Worm (Caenorhabditis elegans) whole organism, young adult: Measurements from ENCODE around the gene mrps-18A.
A peak's percentile ranks its signal among the peaks of the same experiment; 100 is the strongest.

Source experiments
- B0019.2 ChIP-seq: fragments of 200-800 bp; sonication (Bioruptor generic); conservative IDR thresholded peaks from 2 replicates; pipeline ENCODE4 v1.3.6; 2022; ENCODE audit warnings: missing genetic modification reagents, missing genetic modification characterization, missing compliant biosample characterization
- B0261.1 ChIP-seq: sonication (generic microtip); optimal IDR thresholded peaks from 2 replicates; lab custom pipeline; 2016; ENCODE audit warnings: mild to moderate bottlenecking, missing genetic modification characterization, moderate library complexity, missing compliant biosample characterization
- B0336.3 ChIP-seq: fragments of 200-800 bp; sonication (Bioruptor generic); IDR thresholded peaks from 2 replicates; pipeline ENCODE4 v1.3.6; 2022; ENCODE audit warnings: missing genetic modification characterization, missing compliant biosample characterization
- F10E7.11 ChIP-seq: sonication (generic microtip); optimal IDR thresholded peaks from 2 replicates; lab custom pipeline; 2017; ENCODE audit warnings: mild to moderate bottlenecking, missing genetic modification characterization, moderate library complexity, missing compliant biosample characterization
- F22D6.2 ChIP-seq: sonication (generic microtip); optimal IDR thresholded peaks from 2 replicates; lab custom pipeline; 2016; ENCODE audit warnings: mild to moderate bottlenecking, missing genetic modification characterization, missing compliant biosample characterization
- F52B5.7 ChIP-seq: sonication (generic microtip); optimal IDR thresholded peaks from 2 replicates; lab custom pipeline; 2016; ENCODE audit warnings: mild to moderate bottlenecking, missing genetic modification characterization, missing compliant biosample characterization
- F55B11.4 ChIP-seq: sonication (generic microtip); optimal IDR thresholded peaks from 2 replicates; lab custom pipeline; 2016; ENCODE audit warnings: missing compliant biosample characterization, missing genetic modification characterization, borderline replicate concordance; ENCODE audit not compliant: insufficient read depth
- F57C9.4 ChIP-seq: sonication (generic microtip); optimal IDR thresholded peaks from 2 replicates; lab custom pipeline; 2017; ENCODE audit warnings: mild to moderate bottlenecking, missing genetic modification characterization, missing compliant biosample characterization
- K11D2.4 ChIP-seq: fragments of 200-800 bp; sonication (Bioruptor generic); IDR thresholded peaks from 2 replicates; pipeline ENCODE4 v1.3.6; 2022; ENCODE audit warnings: missing genetic modification reagents, missing genetic modification characterization, missing compliant biosample characterization
- T07F8.4 ChIP-seq: sonication (generic microtip); optimal IDR thresholded peaks from 2 replicates; lab custom pipeline; 2016; ENCODE audit warnings: mild to moderate bottlenecking, missing genetic modification characterization, moderate library complexity, missing compliant biosample characterization
- Y53G8AR.9 ChIP-seq: fragments of 200-800 bp; sonication (Bioruptor generic); conservative IDR thresholded peaks from 2 replicates; pipeline ENCODE4 v1.3.6; 2022; ENCODE audit warnings: missing genetic modification reagents, missing genetic modification characterization, missing compliant biosample characterization
- Y56A3A.18 ChIP-seq: fragments of 200-800 bp; sonication (Bioruptor generic); IDR thresholded peaks from 2 replicates; pipeline ENCODE4 v1.3.6; 2022; ENCODE audit warnings: missing genetic modification reagents, missing genetic modification characterization, missing compliant biosample characterization
- Y79H2A.3 ChIP-seq: fragments of 200-800 bp; sonication (Bioruptor generic); conservative IDR thresholded peaks from 2 replicates; pipeline ENCODE4 v1.3.6; 2022; ENCODE audit warnings: missing genetic modification reagents, missing genetic modification characterization, missing compliant biosample characterization
- Y95B8A.8 ChIP-seq: fragments of 200-800 bp; sonication (Bioruptor generic); IDR thresholded peaks from 2 replicates; pipeline ENCODE4 v1.3.6; 2022; ENCODE audit warnings: missing genetic modification reagents, missing genetic modification characterization, missing compliant biosample characterization
- atf-7 ChIP-seq: sonication (generic microtip); optimal IDR thresholded peaks from 2 replicates; lab custom pipeline; 2017; ENCODE audit warnings: mild to moderate bottlenecking, missing genetic modification characterization, missing compliant biosample characterization
- attf-5 ChIP-seq: fragments of 200-800 bp; sonication (Bioruptor generic); optimal IDR thresholded peaks from 2 replicates; lab custom pipeline; 2018; ENCODE audit warnings: mild to moderate bottlenecking, missing genetic modification characterization, missing compliant biosample characterization
- bed-2 ChIP-seq: fragments of 200-800 bp; sonication (Bioruptor generic); IDR thresholded peaks from 2 replicates; pipeline ENCODE4 v1.3.6; 2022; ENCODE audit warnings: missing genetic modification reagents, missing genetic modification characterization, missing compliant biosample characterization
- cebp-1 ChIP-seq, 2 experiments: fragments of 200-800 bp in 1 of 2; sonication (Bioruptor generic) in 1 of 2; sonication (generic microtip) in 1 of 2; IDR thresholded peaks in 1 of 2; optimal IDR thresholded peaks in 1 of 2; 2 replicates each; pipeline versions ENCODE4 v1.3.6 to Lab custom; 2017 to 2022; ENCODE audit warnings: missing compliant biosample characterization in 2 of 2, missing genetic modification characterization in 2 of 2, mild to moderate bottlenecking in 1 of 2, missing genetic modification reagents in 1 of 2, moderate library complexity in 1 of 2
- ceh-100 ChIP-seq: fragments of 200-800 bp; sonication (Bioruptor generic); IDR thresholded peaks from 2 replicates; pipeline ENCODE4 v1.3.6; 2022; ENCODE audit warnings: missing genetic modification reagents, missing genetic modification characterization, missing compliant biosample characterization
- ceh-27 ChIP-seq: fragments of 200-800 bp; sonication (Bioruptor generic); optimal IDR thresholded peaks from 2 replicates; lab custom pipeline; 2018; ENCODE audit warnings: mild to moderate bottlenecking, missing genetic modification characterization, moderate library complexity, missing compliant biosample characterization
- ceh-79 ChIP-seq: sonication (generic microtip); optimal IDR thresholded peaks from 2 replicates; lab custom pipeline; 2017; ENCODE audit warnings: mild to moderate bottlenecking, missing genetic modification characterization, missing compliant biosample characterization
- dox-1 ChIP-seq: fragments of 200-800 bp; sonication (Bioruptor generic); IDR thresholded peaks from 2 replicates; pipeline ENCODE4 v1.3.6; 2022; ENCODE audit warnings: missing genetic modification reagents, missing genetic modification characterization, missing compliant biosample characterization
- egl-44 ChIP-seq: fragments of 200-800 bp; sonication (Bioruptor generic); IDR thresholded peaks from 2 replicates; pipeline ENCODE4 v1.3.6; 2022; ENCODE audit warnings: missing genetic modification reagents, missing genetic modification characterization, missing compliant biosample characterization
- hmg-1.2 ChIP-seq: fragments of 200-800 bp; sonication (Bioruptor generic); IDR thresholded peaks from 2 replicates; pipeline ENCODE4 v1.3.6; 2022; ENCODE audit warnings: missing genetic modification reagents, missing genetic modification characterization, missing compliant biosample characterization
- lag-1 ChIP-seq: fragments of 200-800 bp; sonication (Bioruptor generic); IDR thresholded peaks from 2 replicates; pipeline ENCODE4 v1.3.6; 2022; ENCODE audit warnings: missing genetic modification reagents, missing genetic modification characterization, missing compliant biosample characterization
- let-607 ChIP-seq, 2 experiments: fragments of 200-800 bp in 1 of 2; sonication (Bioruptor generic) in 1 of 2; sonication (generic microtip) in 1 of 2; optimal IDR thresholded peaks; 2 replicates each; lab custom pipeline; 2016 to 2018; ENCODE audit warnings: mild to moderate bottlenecking in 2 of 2, missing compliant biosample characterization in 2 of 2, missing genetic modification characterization in 2 of 2, moderate library complexity in 2 of 2, missing genotype in 1 of 2
- lin-35 ChIP-seq, 3 experiments: fragments of 150-350 bp in 2 of 3; sonication (generic microtip) in 1 of 3; optimal IDR thresholded peaks; 2 replicates each; lab custom pipeline; 2014 to 2018; ENCODE audit warnings: missing biosample characterization in 3 of 3, missing genetic modification characterization in 3 of 3, missing genetic modification reagents in 3 of 3
- lin-54 ChIP-seq: fragments of 200-800 bp; sonication (Bioruptor generic); optimal IDR thresholded peaks from 2 replicates; lab custom pipeline; 2018; ENCODE audit warnings: mild to moderate bottlenecking, missing genetic modification characterization, missing compliant biosample characterization
- lir-1 ChIP-seq: fragments of 200-800 bp; sonication (Bioruptor generic); conservative IDR thresholded peaks from 2 replicates; pipeline ENCODE4 v1.3.6; 2022; ENCODE audit warnings: missing genetic modification reagents, missing genetic modification characterization, missing compliant biosample characterization
- lsl-1 ChIP-seq: fragments of 200-800 bp; sonication (Bioruptor generic); optimal IDR thresholded peaks from 2 replicates; lab custom pipeline; 2018; ENCODE audit warnings: mild to moderate bottlenecking, missing genetic modification characterization, moderate library complexity, missing compliant biosample characterization
- lsy-27 ChIP-seq: sonication (generic microtip); optimal IDR thresholded peaks from 2 replicates; lab custom pipeline; 2017; ENCODE audit warnings: missing genetic modification characterization, mild to moderate bottlenecking, missing compliant biosample characterization, antibody characterized with exemption, missing genotype, borderline replicate concordance; ENCODE audit not compliant: insufficient read depth
- madf-10 ChIP-seq: sonication (generic microtip); optimal IDR thresholded peaks from 2 replicates; lab custom pipeline; 2016; ENCODE audit warnings: mild to moderate bottlenecking, missing genetic modification characterization, missing compliant biosample characterization
- madf-3 ChIP-seq: fragments of 200-800 bp; sonication (Bioruptor generic); IDR thresholded peaks from 2 replicates; pipeline ENCODE4 v1.3.6; 2022; ENCODE audit warnings: missing genetic modification reagents, missing genetic modification characterization, missing compliant biosample characterization
- mcd-1 ChIP-seq: fragments of 200-800 bp; sonication (Bioruptor generic); IDR thresholded peaks from 2 replicates; pipeline ENCODE4 v1.3.6; 2022; ENCODE audit warnings: missing genetic modification reagents, missing genetic modification characterization, missing compliant biosample characterization
- mel-28 ChIP-seq: sonication (generic microtip); optimal IDR thresholded peaks from 2 replicates; lab custom pipeline; 2016; ENCODE audit warnings: borderline replicate concordance, mild to moderate bottlenecking, missing genetic modification characterization, missing compliant biosample characterization
- nfya-2 ChIP-seq: fragments of 200-800 bp; sonication (Bioruptor generic); IDR thresholded peaks from 2 replicates; pipeline ENCODE4 v1.3.6; 2022; ENCODE audit warnings: missing genetic modification reagents, missing genetic modification characterization, missing compliant biosample characterization
- nhr-80 ChIP-seq: sonication (generic microtip); optimal IDR thresholded peaks from 2 replicates; lab custom pipeline; 2016; ENCODE audit warnings: missing genetic modification characterization, missing compliant biosample characterization
- pbrm-1 ChIP-seq: fragments of 200-800 bp; sonication (Bioruptor generic); IDR thresholded peaks from 2 replicates; pipeline ENCODE4 v1.3.6; 2022; ENCODE audit warnings: missing genetic modification reagents, missing genetic modification characterization, missing compliant biosample characterization
- rec-8 ChIP-seq, 2 experiments: sonication (generic microtip); optimal IDR thresholded peaks; 2 replicates each; lab custom pipeline; 2016; ENCODE audit warnings: mild to moderate bottlenecking in 2 of 2, missing genetic modification characterization in 2 of 2, missing genetic modification reagents in 2 of 2, missing genotype in 2 of 2, missing biosample characterization in 1 of 2, missing compliant biosample characterization in 1 of 2, moderate library complexity in 1 of 2
- snpc-3.4 ChIP-seq: sonication (generic microtip); optimal IDR thresholded peaks from 2 replicates; lab custom pipeline; 2017; ENCODE audit warnings: missing genetic modification characterization, mild to moderate bottlenecking, missing compliant biosample characterization, antibody characterized with exemption, moderate library complexity, missing genotype, missing genetic modification reagents
- unc-130 ChIP-seq: sonication (generic microtip); optimal IDR thresholded peaks from 2 replicates; lab custom pipeline; 2016; ENCODE audit warnings: missing genetic modification reagents, missing genetic modification characterization, missing compliant biosample characterization
- unc-62 ChIP-seq: fragments of 150-350 bp; optimal IDR thresholded peaks from 2 replicates; lab custom pipeline; 2014; ENCODE audit warnings: missing biosample characterization, missing genetic modification reagents, missing genetic modification characterization
- xnd-1 ChIP-seq: sonication (generic microtip); optimal IDR thresholded peaks from 2 replicates; lab custom pipeline; 2016; ENCODE audit warnings: missing genotype, missing genetic modification reagents, missing genetic modification characterization, missing compliant biosample characterization
- ztf-6 ChIP-seq: fragments of 200-800 bp; sonication (Bioruptor generic); IDR thresholded peaks from 2 replicates; pipeline ENCODE4 v1.3.6; 2022; ENCODE audit warnings: missing genetic modification reagents, missing genetic modification characterization, missing compliant biosample characterization

Gene mrps-18A

ce11 chrIII:8325574-8326513 lies 5.9 kb downstream of the mrps-18A start, which contains the start of gene ZC262.13:
ZC262.13 (plus strand) TSS chrIII:8326214.
- TF ChIP-seq nhr-80 (tag; lab: Kevin White, UChicago) (peak; percentile 73), hmg-1.2 (0 out of 2 replicates have a peak, but pooled peaks have one; percentile 17), ceh-100 (GFP tag; lab: Robert Waterston, UW) (no peak), lir-1 (GFP tag; lab: Robert Waterston, UW) (no peak), F55B11.4 (tag; lab: Kevin White, UChicago) (no peak), K11D2.4 (GFP tag; lab: Robert Waterston, UW) (no peak), bed-2 (GFP tag; lab: Robert Waterston, UW) (no peak), cebp-1 (GFP tag; IDR thresholded peaks at IDR 0.05; lab: Robert Waterston, UW) (peak; percentile 60; the same call in 1 of the 2 replicates), cebp-1 (tag; optimal IDR thresholded peaks at IDR 0.05; lab: Kevin White, UChicago) (peak; percentile 80), T07F8.4 (tag; lab: Kevin White, UChicago) (no peak), F22D6.2 (no peak), ztf-6 (GFP tag; lab: Robert Waterston, UW) (no peak), Y95B8A.8 (GFP tag; lab: Robert Waterston, UW) (peak; percentile 79), madf-10 (tag; lab: Kevin White, UChicago) (peak; percentile 2), lsl-1 (no peak), F57C9.4 (tag; lab: Kevin White, UChicago) (no peak), Y53G8AR.9 (GFP tag; lab: Robert Waterston, UW) (0 out of 2 replicates have a peak, but pooled peaks have one; percentile 52), mcd-1 (GFP tag; lab: Robert Waterston, UW) (no peak), F10E7.11 (tag; lab: Kevin White, UChicago) (no peak), F52B5.7 (no peak), ceh-79 (no peak), B0261.1 (tag; lab: Kevin White, UChicago) (no peak), madf-3 (no peak), lag-1 (no peak), lin-35 (GFP tag; optimal IDR thresholded peaks at IDR 0.05; lab: Kevin White, UChicago) (peak in 1 of 3 experiments; percentile 11), xnd-1 (tag; lab: Kevin White, UChicago) (no peak), lsy-27 (no peak), let-607 (tag; optimal IDR thresholded peaks at IDR 0.05; lab: Kevin White, UChicago) (peak in 1 of 2 experiments; percentile 42), pbrm-1 (GFP tag; lab: Robert Waterston, UW) (no peak), unc-130 (GFP tag; lab: Kevin White, UChicago) (no peak), Y56A3A.18 (0 out of 2 replicates have a peak, but pooled peaks have one; percentile 43), dox-1 (peak; percentile 7; the same call in 1 of the 2 replicates), snpc-3.4 (tag; lab: Kevin White, UChicago) (no peak), nfya-2 (no peak), lin-54 (GFP tag; lab: Kevin White, UChicago) (peak; percentile 6), rec-8 (tag; optimal IDR thresholded peaks at IDR 0.05; lab: Kevin White, UChicago) (no peak), mel-28 (tag; lab: Kevin White, UChicago) (no peak), attf-5 (GFP tag; lab: Kevin White, UChicago) (no peak), B0019.2 (no peak), egl-44 (0 out of 2 replicates have a peak, but pooled peaks have one; percentile 17), B0336.3 (GFP tag; lab: Robert Waterston, UW) (peak; percentile 34; the same call in 1 of the 2 replicates), ceh-27 (no peak), atf-7 (tag; lab: Kevin White, UChicago) (peak; percentile 41), unc-62 (no peak), Y79H2A.3 (GFP tag; lab: Robert Waterston, UW) (peak; percentile 30; the same call in 1 of the 2 replicates)
